Worm (Caenorhabditis elegans): Measurements from ENCODE around the gene F22E5.12.

ce11 chrII:2622480-2622879 is 24.2 kb downstream of the F22E5.12 start, which contains the start of gene D2062.5:
- TF ChIP-seq flt-1 (GFP tag; IDR thresholded peaks at IDR 0.05) (no peak), cog-1 (tag; optimal IDR thresholded peaks at IDR 0.05) (no peak), klf-2 (GFP tag; conservative IDR thresholded peaks at IDR 0.05) (no peak), ztf-23 (GFP tag; IDR thresholded peaks at IDR 0.05) (no peak)
